Worm (Caenorhabditis elegans) whole organism, midembryonic: ENCODE results near the gene ifta-2.

Source experiments
- T22C8.4 ChIP-seq: fragments of 200-800 bp; sonication (Bioruptor generic); IDR thresholded peaks from 2 replicates; pipeline ENCODE4 v1.3.6; 2022; ENCODE audit warnings: missing genetic modification characterization, missing compliant biosample characterization
- cog-1 ChIP-seq: sonication (generic microtip); optimal IDR thresholded peaks from 2 replicates; lab custom pipeline; 2016; ENCODE audit warnings: missing genetic modification characterization, missing compliant biosample characterization
- klf-2 ChIP-seq: fragments of 200-800 bp; sonication (Bioruptor generic); conservative IDR thresholded peaks from 2 replicates; pipeline ENCODE4 v1.3.6; 2022; ENCODE audit warnings: missing genetic modification reagents, missing genetic modification characterization, missing compliant biosample characterization
- med-1 ChIP-seq: sonication (generic microtip); optimal IDR thresholded peaks from 2 replicates; lab custom pipeline; 2017; ENCODE audit warnings: missing genetic modification characterization, mild to moderate bottlenecking, missing compliant biosample characterization, antibody characterized with exemption, missing genetic modification reagents; ENCODE audit not compliant: insufficient read depth
- ref-1 ChIP-seq: fragments of 200-800 bp; sonication (Bioruptor generic); conservative IDR thresholded peaks from 2 replicates; pipeline ENCODE4 v1.3.6; 2022; ENCODE audit warnings: missing genetic modification reagents, missing genetic modification characterization, missing compliant biosample characterization
- tab-1 ChIP-seq: fragments of 200-800 bp; sonication (Bioruptor generic); IDR thresholded peaks from 2 replicates; pipeline ENCODE4 v1.3.6; 2022; ENCODE audit warnings: missing genetic modification characterization, missing compliant biosample characterization

DNA sequence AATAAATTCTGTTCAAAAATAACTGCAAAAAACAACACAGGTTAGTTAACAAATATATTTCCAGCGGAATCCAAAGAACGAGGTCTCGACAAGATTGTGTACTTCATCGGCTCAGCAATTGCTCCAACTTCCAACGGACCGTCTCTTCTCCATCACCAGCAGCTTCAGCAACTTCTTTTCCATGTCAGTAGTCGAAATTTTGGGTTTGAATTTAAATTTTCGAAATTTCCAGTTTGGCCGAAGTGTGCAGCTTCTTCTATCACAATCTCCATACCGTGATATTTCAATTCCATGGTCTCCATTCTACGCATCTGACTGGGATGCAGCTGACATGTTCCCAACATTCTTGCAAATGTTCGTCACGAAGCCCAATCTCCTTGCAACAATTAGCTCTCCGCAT lies 48.4 kb downstream of the ifta-2 start:
- TF ChIP-seq T22C8.4 (GFP tag; lab: Robert Waterston, UW) = no peak
- no peak for TF ChIP-seq cog-1 (tag; lab: Kevin White, UChicago)
- TF ChIP-seq klf-2 = no peak
- no peak for TF ChIP-seq ref-1 (GFP tag; lab: Robert Waterston, UW)
- TF ChIP-seq tab-1 (GFP tag; lab: Robert Waterston, UW) = no peak
- no peak for TF ChIP-seq med-1 (GFP tag; lab: Kevin White, UChicago)
